Fruit fly (Drosophila melanogaster): ENCODE data around the gene CG14891.
A peak's percentile ranks its signal among the peaks of the same experiment; 100 is the strongest.

Gene CG14891

DNA sequence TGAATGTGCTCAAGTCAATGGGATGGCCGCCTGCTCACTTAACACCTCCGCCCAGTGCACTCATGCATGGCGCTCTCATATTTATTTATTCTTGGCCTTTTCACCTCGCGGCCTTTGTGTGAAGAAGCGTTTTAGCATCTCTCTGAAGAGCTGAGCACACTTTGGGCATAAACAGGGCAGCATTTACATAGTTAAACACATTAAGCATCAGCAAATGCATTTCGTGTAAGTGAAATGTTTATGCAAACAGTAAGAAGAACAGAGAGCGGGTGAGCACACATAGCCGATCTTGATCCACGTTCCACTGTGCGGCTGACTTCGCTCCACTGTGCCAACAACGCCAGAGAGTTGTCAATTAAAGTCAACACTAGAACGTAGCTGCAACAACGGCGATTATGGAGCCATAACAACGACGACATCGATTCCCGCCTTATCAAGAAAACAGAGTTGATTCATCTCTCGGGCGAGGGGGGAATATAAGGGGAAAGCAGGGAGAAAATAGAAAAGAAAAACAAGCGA lies 46.7 kb upstream of the CG14891 start (continued):
- TF ChIP-seq CG10274 (GFP tag; optimal IDR thresholded peaks at IDR 0.05), result peak; percentile 57
- TF ChIP-seq az2 (GFP tag; optimal IDR thresholded peaks at IDR 0.05), result no peak
- peak; percentile 26 for TF ChIP-seq CG13775 (GFP tag; optimal IDR thresholded peaks at IDR 0.05)
- TF ChIP-seq tx (GFP tag; optimal IDR thresholded peaks at IDR 0.05), result no peak
- peak; percentile 93 for TF ChIP-seq CG4707 (GFP tag; optimal IDR thresholded peaks at IDR 0.05)
- TF ChIP-seq ftz-f1 (GFP tag; optimal IDR thresholded peaks at IDR 0.05), result no peak
- peak in 1 of 2 experiments; percentile 12 for TF ChIP-seq dpn (GFP tag; optimal IDR thresholded peaks at IDR 0.05)
- TF ChIP-seq CG30020 (tag; optimal IDR thresholded peaks at IDR 0.05), result no peak
- no peak for TF ChIP-seq CG12071 (GFP tag; optimal IDR thresholded peaks at IDR 0.05)
- TF ChIP-seq grau (tag; optimal IDR thresholded peaks at IDR 0.05), result peak; percentile 11
- TF ChIP-seq CG13424 (tag; optimal IDR thresholded peaks at IDR 0.05), result peak; percentile 3
- peak; percentile 32 for TF ChIP-seq tin (GFP tag; optimal IDR thresholded peaks at IDR 0.05)
- no peak for TF ChIP-seq CG1832 (GFP tag; optimal IDR thresholded peaks at IDR 0.05)
- no peak for TF ChIP-seq CG7786 (GFP tag; optimal IDR thresholded peaks at IDR 0.05)
- TF ChIP-seq fd3F (GFP tag; optimal IDR thresholded peaks at IDR 0.05), result no peak
- TF ChIP-seq ro (GFP tag; IDR thresholded peaks at IDR 0.05), result peak; percentile 6; the same call in 1 of the 2 replicates
- no peak for TF ChIP-seq Eip74EF (GFP tag; optimal IDR thresholded peaks at IDR 0.05)
- TF ChIP-seq Hand (GFP tag; optimal IDR thresholded peaks at IDR 0.05), result no peak
- no peak for TF ChIP-seq CG11504 (tag; optimal IDR thresholded peaks at IDR 0.05)
- TF ChIP-seq CG7839 (tag; optimal IDR thresholded peaks at IDR 0.05), result peak; percentile 5
- no peak for TF ChIP-seq Fer1 (GFP tag; optimal IDR thresholded peaks at IDR 0.05)
- no peak for TF ChIP-seq CG34376 (GFP tag; optimal IDR thresholded peaks at IDR 0.05)
- TF ChIP-seq ap (GFP tag; IDR thresholded peaks at IDR 0.05), result peak; percentile 29; the same call in 1 of the 2 replicates
- peak; percentile 75; the same call in 2 of the 3 replicates for TF ChIP-seq CG17361 (GFP tag; IDR thresholded peaks at IDR 0.05)
- TF ChIP-seq Trl (optimal IDR thresholded peaks at IDR 0.05), result no peak
- peak; percentile 56 for TF ChIP-seq Trl (GFP tag; optimal IDR thresholded peaks at IDR 0.05)
- TF ChIP-seq trh (GFP tag; optimal IDR thresholded peaks at IDR 0.05), result no peak
- peak; percentile 33 for TF ChIP-seq CG4820 (GFP tag; optimal IDR thresholded peaks at IDR 0.05)
- TF ChIP-seq jing (GFP tag; optimal IDR thresholded peaks at IDR 0.05), result peak; percentile 31
- TF ChIP-seq insv (GFP tag; optimal IDR thresholded peaks at IDR 0.05), result peak in 1 of 2 experiments; percentile 5
- peak; percentile 19 for TF ChIP-seq Ssrp (tag; optimal IDR thresholded peaks at IDR 0.05)
- TF ChIP-seq trem (tag; optimal IDR thresholded peaks at IDR 0.05), result peak; percentile 63
- no peak for TF ChIP-seq Elba2 (GFP tag; optimal IDR thresholded peaks at IDR 0.05)
- TF ChIP-seq cg (GFP tag; optimal IDR thresholded peaks at IDR 0.05), result no peak
- no peak for TF ChIP-seq E2f2 (GFP tag; IDR thresholded peaks at IDR 0.05)
- TF ChIP-seq D (optimal IDR thresholded peaks at IDR 0.05), result no peak
- TF ChIP-seq D (GFP tag; optimal IDR thresholded peaks at IDR 0.05), result peak; percentile 79
- peak; percentile 7 for TF ChIP-seq CrebB (tag; optimal IDR thresholded peaks at IDR 0.05)
- no peak for TF ChIP-seq wdn (GFP tag; IDR thresholded peaks at IDR 0.05)
- TF ChIP-seq CG8089 (GFP tag; optimal IDR thresholded peaks at IDR 0.05), result peak; percentile 22
- TF ChIP-seq tgo (GFP tag; IDR thresholded peaks at IDR 0.05), result no peak; the same call in 2 of the 3 replicates
- TF ChIP-seq odd (GFP tag; optimal IDR thresholded peaks at IDR 0.05), result peak; percentile 34
- peak; percentile 37 for TF ChIP-seq Mad (GFP tag; optimal IDR thresholded peaks at IDR 0.05)
- TF ChIP-seq CG12942 (GFP tag; optimal IDR thresholded peaks at IDR 0.05), result peak; percentile 25
- TF ChIP-seq CG12104 (GFP tag; optimal IDR thresholded peaks at IDR 0.05), result peak; percentile 63
- TF ChIP-seq ci (GFP tag; IDR thresholded peaks at IDR 0.05), result peak; percentile 47; the same call in 1 of the 3 replicates
- TF ChIP-seq CG8478 (optimal IDR thresholded peaks at IDR 0.05), result no peak
- TF ChIP-seq CG11723 (GFP tag; optimal IDR thresholded peaks at IDR 0.05), result peak; percentile 58
- 0 out of 2 replicates have a peak, but pooled peaks have one; percentile 40 for TF ChIP-seq sim (GFP tag; IDR thresholded peaks at IDR 0.05)
- peak; percentile 65 for TF ChIP-seq CG5245 (GFP tag; optimal IDR thresholded peaks at IDR 0.05)
- TF ChIP-seq CG10366 (GFP tag; IDR thresholded peaks at IDR 0.05), result 0 out of 2 replicates have a peak, but pooled peaks have one; percentile 16

Measured in whole organism, embryonic.